Worm (Caenorhabditis elegans): ENCODE data around the gene spig-5.

DNA sequence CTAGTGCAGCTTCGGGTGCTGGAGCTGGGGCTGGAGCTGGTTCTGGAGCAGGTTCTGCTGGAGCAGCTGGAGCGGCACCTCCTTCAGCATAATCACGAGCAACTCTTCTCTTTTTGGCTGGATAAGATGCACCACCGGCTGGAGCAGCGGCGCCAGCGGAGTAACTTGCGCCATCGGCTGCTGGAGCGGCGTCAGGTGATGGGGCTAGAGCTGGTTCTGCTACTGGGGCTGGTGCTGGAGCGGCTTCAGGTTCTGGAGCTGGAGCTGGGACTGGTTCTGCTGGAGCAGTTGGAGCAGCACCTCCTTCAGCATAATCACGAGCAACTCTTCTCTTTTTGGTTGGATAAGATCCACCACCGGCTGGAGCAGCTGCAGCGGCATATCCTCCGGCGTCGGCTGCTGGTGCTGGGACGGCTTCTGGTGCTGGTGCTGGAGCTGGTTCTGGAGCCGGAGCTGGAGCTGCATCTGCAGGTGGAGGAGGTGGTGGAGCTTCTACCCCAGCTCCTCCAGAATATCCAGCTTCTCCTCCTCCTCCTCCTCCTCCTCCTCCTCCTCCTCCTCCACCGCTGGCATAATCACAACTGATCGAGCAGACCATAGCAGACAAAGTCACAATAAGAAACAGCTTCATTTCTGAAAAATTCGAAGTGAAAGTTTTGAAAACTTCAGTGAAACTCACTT lies 11.0 kb downstream of the spig-5 start, which contains the start of gene F47B8.13:
- TF ChIP-seq B0310.2 (tag; optimal IDR thresholded peaks at IDR 0.05) (no peak), hmg-4 (GFP tag; optimal IDR thresholded peaks at IDR 0.05) (no peak), ama-1 (optimal IDR thresholded peaks at IDR 0.05) (no peak)
